Worm (Caenorhabditis elegans) whole organism, L1 larva: ENCODE data around the gene T26G10.1.

ENCODE experiments used
- C16A3.4 ChIP-seq: fragments of 150-350 bp; optimal IDR thresholded peaks from 2 replicates; lab custom pipeline; 2014; ENCODE audit warnings: missing biosample characterization, missing genetic modification characterization
- C34B4.2 ChIP-seq: sonication (generic microtip); optimal IDR thresholded peaks from 2 replicates; lab custom pipeline; 2017; ENCODE audit warnings: mild to moderate bottlenecking, missing genetic modification characterization, missing compliant biosample characterization
- F16B12.6 ChIP-seq: fragments of 150-350 bp; optimal IDR thresholded peaks from 2 replicates; lab custom pipeline; 2014; ENCODE audit warnings: missing biosample characterization, missing genetic modification characterization
- Y116A8C.19 ChIP-seq: sonication (generic microtip); optimal IDR thresholded peaks from 2 replicates; lab custom pipeline; 2016; ENCODE audit warnings: missing compliant biosample characterization, missing genetic modification characterization, borderline replicate concordance
- ama-1 ChIP-seq: fragments of 150-350 bp; optimal IDR thresholded peaks from 2 replicates; lab custom pipeline; 2014
- ceh-63 ChIP-seq: fragments of 200-800 bp; sonication (Bioruptor generic); optimal IDR thresholded peaks from 2 replicates; lab custom pipeline; 2018; ENCODE audit warnings: mild to moderate bottlenecking, missing genetic modification characterization, missing compliant biosample characterization
- ceh-8 ChIP-seq: fragments of 200-800 bp; sonication (Bioruptor generic); optimal IDR thresholded peaks from 2 replicates; lab custom pipeline; 2018; ENCODE audit warnings: mild to moderate bottlenecking, missing genetic modification characterization, moderate library complexity, missing compliant biosample characterization
- ceh-82 ChIP-seq, 3 experiments: fragments of 150-350 bp in 1 of 3; sonication (generic microtip) in 2 of 3; optimal IDR thresholded peaks; 2 replicates each; lab custom pipeline; 2014 to 2017; ENCODE audit warnings: missing biosample characterization in 3 of 3, missing genetic modification characterization in 3 of 3
- ceh-88 ChIP-seq: fragments of 200-800 bp; sonication (Bioruptor generic); IDR thresholded peaks from 2 replicates; pipeline ENCODE4 v1.3.6; 2022; ENCODE audit warnings: missing genetic modification characterization, missing compliant biosample characterization
- ces-1 ChIP-seq: fragments of 150-350 bp; optimal IDR thresholded peaks from 2 replicates; lab custom pipeline; 2014; ENCODE audit warnings: missing biosample characterization, missing genetic modification reagents, missing genetic modification characterization
- dpl-1 ChIP-seq, 3 experiments: fragments of 150-350 bp in 2 of 3; sonication (generic microtip) in 1 of 3; optimal IDR thresholded peaks; 2 replicates each; lab custom pipeline; 2014 to 2017; ENCODE audit warnings: missing biosample characterization in 3 of 3, missing genetic modification characterization in 3 of 3, missing genetic modification reagents in 3 of 3
- dsc-1 ChIP-seq: sonication (generic microtip); optimal IDR thresholded peaks from 2 replicates; lab custom pipeline; 2016; ENCODE audit warnings: mild to moderate bottlenecking, missing genetic modification characterization, missing compliant biosample characterization
- efl-1 ChIP-seq, 4 experiments: fragments of 150-350 bp; optimal IDR thresholded peaks in 3 of 4; peaks in 1 of 4; 1 replicate in 1 of 4; 2 replicates in 3 of 4; lab custom pipeline; 2014; ENCODE audit warnings: missing biosample characterization in 2 of 4, missing genetic modification characterization in 2 of 4, missing genetic modification reagents in 2 of 4
- efl-3 ChIP-seq: fragments of 200-800 bp; sonication (Bioruptor generic); optimal IDR thresholded peaks from 2 replicates; lab custom pipeline; 2018; ENCODE audit warnings: mild to moderate bottlenecking, missing genetic modification characterization, missing compliant biosample characterization
- egl-13 ChIP-seq: sonication (generic microtip); optimal IDR thresholded peaks from 2 replicates; lab custom pipeline; 2016; ENCODE audit warnings: missing genotype, missing genetic modification reagents, missing genetic modification characterization, missing compliant biosample characterization
- egl-27 ChIP-seq, 2 experiments: fragments of 150-350 bp in 1 of 2; sonication (generic microtip); optimal IDR thresholded peaks; 3 replicates each; lab custom pipeline; 2017 to 2018; ENCODE audit warnings: missing biosample characterization in 2 of 2, missing genetic modification characterization in 2 of 2, missing genetic modification reagents in 2 of 2
- elt-2 ChIP-seq: sonication (generic microtip); optimal IDR thresholded peaks from 2 replicates; lab custom pipeline; 2016; ENCODE audit warnings: missing genetic modification characterization, mild to moderate bottlenecking, inconsistent platforms, missing compliant biosample characterization, missing genetic modification reagents
- elt-3 ChIP-seq, 6 experiments: fragments of 150-350 bp in 1 of 6; sonication (generic microtip); optimal IDR thresholded peaks; 2 replicates each; lab custom pipeline; 2017 to 2018; ENCODE audit warnings: missing biosample characterization in 6 of 6, missing genetic modification characterization in 6 of 6, inconsistent platforms in 1 of 6
- ets-5 ChIP-seq: fragments of 200-800 bp; sonication (Bioruptor generic); IDR thresholded peaks from 2 replicates; pipeline ENCODE4 v1.3.6; 2022; ENCODE audit warnings: missing genetic modification characterization, missing compliant biosample characterization
- fkh-10 ChIP-seq: sonication (generic microtip); optimal IDR thresholded peaks from 2 replicates; lab custom pipeline; 2017; ENCODE audit warnings: missing biosample characterization, missing genetic modification reagents, missing genetic modification characterization
- fkh-8 ChIP-seq: sonication (generic microtip); optimal IDR thresholded peaks from 2 replicates; lab custom pipeline; 2016; ENCODE audit warnings: mild to moderate bottlenecking, missing genetic modification characterization, missing compliant biosample characterization
- hlh-17 ChIP-seq: fragments of 200-800 bp; sonication (Bioruptor generic); optimal IDR thresholded peaks from 2 replicates; lab custom pipeline; 2018; ENCODE audit warnings: missing genetic modification characterization, mild to moderate bottlenecking, missing compliant biosample characterization, moderate library complexity, borderline replicate concordance
- hpl-2 ChIP-seq: fragments of 150-350 bp; optimal IDR thresholded peaks from 2 replicates; lab custom pipeline; 2014; ENCODE audit warnings: missing biosample characterization, missing genetic modification reagents, missing genetic modification characterization
- isw-1 ChIP-seq: fragments of 200-800 bp; sonication (Bioruptor generic); IDR thresholded peaks from 2 replicates; pipeline ENCODE4 v1.3.6; 2022; ENCODE audit warnings: missing genetic modification characterization, missing compliant biosample characterization
- jun-1 ChIP-seq: fragments of 150-350 bp; optimal IDR thresholded peaks from 2 replicates; lab custom pipeline; 2014; ENCODE audit warnings: missing biosample characterization, missing genetic modification reagents, missing genetic modification characterization
- lin-13 ChIP-seq: fragments of 150-350 bp; optimal IDR thresholded peaks from 2 replicates; lab custom pipeline; 2014; ENCODE audit warnings: missing biosample characterization, missing genetic modification reagents, missing genetic modification characterization
- lin-35 ChIP-seq, 2 experiments: fragments of 150-350 bp; optimal IDR thresholded peaks; 2 replicates each; lab custom pipeline; 2014; ENCODE audit warnings: missing biosample characterization in 2 of 2, missing genetic modification characterization in 2 of 2, missing genetic modification reagents in 2 of 2
- lin-39 ChIP-seq: fragments of 150-350 bp; optimal IDR thresholded peaks from 2 replicates; lab custom pipeline; 2014; ENCODE audit warnings: missing biosample characterization, missing genetic modification reagents, missing genetic modification characterization
- lir-3 ChIP-seq: sonication (generic microtip); optimal IDR thresholded peaks from 2 replicates; lab custom pipeline; 2016; ENCODE audit warnings: mild to moderate bottlenecking, missing genetic modification characterization, moderate library complexity, missing compliant biosample characterization; ENCODE audit not compliant: poor library complexity
- lsy-2 ChIP-seq, 2 experiments: fragments of 150-350 bp; optimal IDR thresholded peaks; 2 replicates each; lab custom pipeline; 2014; ENCODE audit warnings: missing biosample characterization in 2 of 2, missing genetic modification characterization in 2 of 2
- nhr-12 ChIP-seq: sonication (generic microtip); optimal IDR thresholded peaks from 2 replicates; lab custom pipeline; 2017; ENCODE audit warnings: missing biosample characterization, missing genetic modification characterization
- nhr-19 ChIP-seq: fragments of 200-800 bp; sonication (Bioruptor generic); conservative IDR thresholded peaks from 2 replicates; pipeline ENCODE4 v1.3.6; 2022; ENCODE audit warnings: missing genetic modification characterization, missing compliant biosample characterization
- nhr-20 ChIP-seq: sonication (generic microtip); optimal IDR thresholded peaks from 2 replicates; lab custom pipeline; 2016; ENCODE audit warnings: mild to moderate bottlenecking, missing genetic modification characterization, missing compliant biosample characterization
- nhr-237 ChIP-seq: fragments of 150-350 bp; optimal IDR thresholded peaks from 2 replicates; lab custom pipeline; 2014; ENCODE audit warnings: missing biosample characterization, missing genetic modification characterization
- nhr-71 ChIP-seq: sonication (generic microtip); optimal IDR thresholded peaks from 2 replicates; lab custom pipeline; 2016; ENCODE audit warnings: mild to moderate bottlenecking, missing genetic modification characterization, moderate library complexity, missing compliant biosample characterization
- nhr-84 ChIP-seq: sonication (generic microtip); optimal IDR thresholded peaks from 2 replicates; lab custom pipeline; 2017; ENCODE audit warnings: missing biosample characterization, missing genetic modification characterization
- nhr-85 ChIP-seq: sonication (generic microtip); peaks from one replicate; lab custom pipeline; 2016; ENCODE audit warnings: missing genetic modification characterization, inconsistent platforms, missing compliant biosample characterization
- pag-3 ChIP-seq: sonication (generic microtip); optimal IDR thresholded peaks from 2 replicates; lab custom pipeline; 2017; ENCODE audit warnings: missing genetic modification characterization, mild to moderate bottlenecking, missing compliant biosample characterization, antibody characterized with exemption, borderline replicate concordance; ENCODE audit not compliant: insufficient read depth
- pax-3 ChIP-seq: fragments of 200-800 bp; sonication (Bioruptor generic); optimal IDR thresholded peaks from 2 replicates; lab custom pipeline; 2018; ENCODE audit warnings: mild to moderate bottlenecking, missing genetic modification characterization, moderate library complexity, missing compliant biosample characterization
- skn-1 ChIP-seq: fragments of 150-350 bp; optimal IDR thresholded peaks from 2 replicates; lab custom pipeline; 2014; ENCODE audit warnings: missing biosample characterization, missing genetic modification characterization
- sup-37 ChIP-seq: fragments of 200-800 bp; sonication (Bioruptor generic); optimal IDR thresholded peaks from 2 replicates; lab custom pipeline; 2018; ENCODE audit warnings: mild to moderate bottlenecking, missing genetic modification characterization, missing compliant biosample characterization
- tlp-1 ChIP-seq: fragments of 150-350 bp; optimal IDR thresholded peaks from 2 replicates; lab custom pipeline; 2014; ENCODE audit warnings: missing biosample characterization, missing genetic modification characterization
- unc-30 ChIP-seq: sonication (generic microtip); optimal IDR thresholded peaks from 2 replicates; lab custom pipeline; 2017; ENCODE audit warnings: missing biosample characterization, missing genetic modification characterization
- unc-62 ChIP-seq: fragments of 150-350 bp; optimal IDR thresholded peaks from 2 replicates; lab custom pipeline; 2014; ENCODE audit warnings: missing biosample characterization, missing genetic modification reagents, missing genetic modification characterization
- unc-86 ChIP-seq: sonication (generic microtip); optimal IDR thresholded peaks from 2 replicates; lab custom pipeline; 2016; ENCODE audit warnings: missing genetic modification characterization, missing compliant biosample characterization
- unc-98 ChIP-seq: fragments of 200-800 bp; sonication (Bioruptor generic); IDR thresholded peaks from 2 replicates; pipeline ENCODE4 v1.3.6; 2022; ENCODE audit warnings: missing genetic modification characterization, missing compliant biosample characterization
- vab-15 ChIP-seq: sonication (generic microtip); optimal IDR thresholded peaks from 2 replicates; lab custom pipeline; 2017; ENCODE audit warnings: missing genotype, mild to moderate bottlenecking, missing genetic modification characterization, missing compliant biosample characterization
- xbp-1 ChIP-seq: sonication (generic microtip); optimal IDR thresholded peaks from 2 replicates; lab custom pipeline; 2016; ENCODE audit warnings: missing genetic modification characterization, missing compliant biosample characterization
- zag-1 ChIP-seq: fragments of 150-350 bp; optimal IDR thresholded peaks from 2 replicates; lab custom pipeline; 2014; ENCODE audit warnings: missing biosample characterization, missing genetic modification characterization
- zip-4 ChIP-seq: fragments of 200-800 bp; sonication (Bioruptor generic); optimal IDR thresholded peaks from 2 replicates; lab custom pipeline; 2018; ENCODE audit warnings: mild to moderate bottlenecking, missing genetic modification characterization, moderate library complexity, missing compliant biosample characterization

Gene T26G10.1

ce11 chrIII:9443417-9444027 lies 37.1 kb upstream of the T26G10.1 start, which contains the start of gene pir-2 (continued):
- TF ChIP-seq ceh-82 (tag; optimal IDR thresholded peaks at IDR 0.05; lab: Kevin White, UChicago): peak; percentile 58 to 91 (median 81)
- TF ChIP-seq ceh-63 (GFP tag; lab: Kevin White, UChicago): no peak
- peak; percentile 65 for TF ChIP-seq fkh-10 (GFP tag; lab: Kevin White, UChicago)
- peak; percentile 93 to 94 (median 94) for TF ChIP-seq dpl-1 (GFP tag; optimal IDR thresholded peaks at IDR 0.05; lab: Kevin White, UChicago)
- TF ChIP-seq pax-3 (tag; lab: Kevin White, UChicago): no peak
- TF ChIP-seq nhr-84: no peak
- TF ChIP-seq lin-35 (GFP tag; optimal IDR thresholded peaks at IDR 0.05; lab: Kevin White, UChicago): peak; percentile 97
- peak; percentile 79 for TF ChIP-seq xbp-1 (tag; lab: Kevin White, UChicago)
- no peak for TF ChIP-seq C34B4.2
- no peak for TF ChIP-seq nhr-12 (tag; lab: Kevin White, UChicago)
- peak in 1 of 6 experiments; percentile 43 for TF ChIP-seq elt-3 (tag; optimal IDR thresholded peaks at IDR 0.05; lab: Kevin White, UChicago)
- TF ChIP-seq pag-3 (tag; lab: Kevin White, UChicago): no peak
- no peak for TF ChIP-seq egl-27 (tag; optimal IDR thresholded peaks at IDR 0.05; lab: Kevin White, UChicago)
- no peak for TF ChIP-seq hpl-2 (GFP tag; lab: Kevin White, UChicago)
- no peak for TF ChIP-seq unc-30 (tag; lab: Kevin White, UChicago)
- no peak for TF ChIP-seq ets-5 (GFP tag; lab: Robert Waterston, UW)
- peak; percentile 68 for TF ChIP-seq F16B12.6
- no peak for TF ChIP-seq unc-62
- TF ChIP-seq Y116A8C.19 (tag; lab: Kevin White, UChicago): no peak
- peak; percentile 64; the same call in 1 of the 2 replicates for TF ChIP-seq ceh-88 (GFP tag; lab: Robert Waterston, UW)
- TF ChIP-seq unc-86 (tag; lab: Kevin White, UChicago): peak; percentile 85
- TF ChIP-seq jun-1: peak; percentile 84
- peak; percentile 92 for TF ChIP-seq skn-1 (tag; lab: Kevin White, UChicago)
- TF ChIP-seq egl-13 (tag; lab: Kevin White, UChicago): peak; percentile 67
- peak; percentile 50 for TF ChIP-seq lir-3 (tag; lab: Kevin White, UChicago)
- TF ChIP-seq elt-2 (tag; lab: Kevin White, UChicago): peak; percentile 11
- no peak for TF ChIP-seq ces-1 (GFP tag; lab: Kevin White, UChicago)
- no peak for TF ChIP-seq hlh-17 (GFP tag; lab: Kevin White, UChicago)
- peak; percentile 19 for TF ChIP-seq ceh-8 (GFP tag; lab: Kevin White, UChicago)
- peak; percentile 82 for TF ChIP-seq nhr-20 (tag; lab: Kevin White, UChicago)
- peak; percentile 48 for TF ChIP-seq zip-4 (GFP tag; lab: Kevin White, UChicago)
- peak; percentile 77 for TF ChIP-seq lin-13 (GFP tag; lab: Kevin White, UChicago)
- no peak; the same call in 1 of the 2 replicates for TF ChIP-seq unc-98 (GFP tag; lab: Robert Waterston, UW)
- no peak for TF ChIP-seq vab-15 (tag; lab: Kevin White, UChicago)
- peak; percentile 40 for TF ChIP-seq lin-39
- TF ChIP-seq lsy-2 (tag; optimal IDR thresholded peaks at IDR 0.05; lab: Kevin White, UChicago): peak; percentile 92 to 96
- TF ChIP-seq isw-1: peak; percentile 86
- TF ChIP-seq nhr-19 (GFP tag; lab: Robert Waterston, UW): peak; percentile 85
- TF ChIP-seq C16A3.4: peak; percentile 84
- TF ChIP-seq efl-1 (optimal IDR thresholded peaks at IDR 0.05; lab: Kevin White, UChicago): peak; percentile 94 to 96
- TF ChIP-seq efl-1 (GFP tag; optimal IDR thresholded peaks at IDR 0.05 in 1 of 2; lab: Kevin White, UChicago): peak; percentile 94 to 99
- TF ChIP-seq ama-1 (lab: Kevin White, UChicago): no peak
- TF ChIP-seq tlp-1: no peak
- TF ChIP-seq fkh-8: peak; percentile 80
- TF ChIP-seq nhr-85: peak; percentile 85
- TF ChIP-seq sup-37 (GFP tag; lab: Kevin White, UChicago): peak; percentile 21
- TF ChIP-seq zag-1: no peak
- TF ChIP-seq nhr-71 (tag; lab: Kevin White, UChicago): peak; percentile 91
- peak; percentile 57 for TF ChIP-seq dsc-1 (tag; lab: Kevin White, UChicago)
- TF ChIP-seq nhr-237 (tag; lab: Kevin White, UChicago): peak; percentile 41
- no peak for TF ChIP-seq efl-3 (GFP tag; lab: Kevin White, UChicago)
